Fruit fly (Drosophila melanogaster) whole organism, embryonic: ENCODE results near the gene hkb.

Experiments used
- Atf-2 ChIP-seq: fragments of 200-800 bp; sonication (Bioruptor generic); optimal IDR thresholded peaks from 2 replicates; lab custom pipeline; 2016; ENCODE audit warnings: missing biosample characterization, missing genetic modification characterization
- CG11398 ChIP-seq: fragments of 200-800 bp; sonication (Bioruptor generic); optimal IDR thresholded peaks from 2 replicates; lab custom pipeline; 2016; ENCODE audit warnings: missing biosample characterization, missing genetic modification characterization
- CG11456 ChIP-seq: fragments of 200-800 bp; sonication (Bioruptor generic); IDR thresholded peaks from 3 replicates; pipeline ENCODE4 v1.3.6; 2022; ENCODE audit warnings: missing biosample characterization, missing genetic modification characterization
- CG11695 ChIP-seq: fragments of 200-800 bp; sonication (Bioruptor generic); IDR thresholded peaks from 3 replicates; pipeline ENCODE4 v1.3.6; 2022; ENCODE audit warnings: missing biosample characterization, missing genetic modification characterization
- CG14667 ChIP-seq: fragments of 200-800 bp; sonication (Bioruptor generic); IDR thresholded peaks from 2 replicates; pipeline ENCODE4 v1.3.6; 2022; ENCODE audit warnings: missing biosample characterization, missing genetic modification characterization
- CG15601 ChIP-seq: fragments of 200-800 bp; sonication (Bioruptor generic); optimal IDR thresholded peaks from 3 replicates; lab custom pipeline; 2019; ENCODE audit warnings: missing biosample characterization, mild to moderate bottlenecking, missing genetic modification characterization, moderate library complexity
- CG1647 ChIP-seq: fragments of 200-800 bp; sonication (Bioruptor generic); optimal IDR thresholded peaks from 3 replicates; lab custom pipeline; 2016; ENCODE audit warnings: missing biosample characterization, missing genetic modification characterization
- CG16779 ChIP-seq: fragments of 200-800 bp; sonication (Bioruptor generic); IDR thresholded peaks from 2 replicates; pipeline ENCODE4 v1.3.6; 2022; ENCODE audit warnings: missing biosample characterization, missing genetic modification characterization
- CG17568 ChIP-seq: fragments of 200-800 bp; sonication (Bioruptor generic); optimal IDR thresholded peaks from 2 replicates; lab custom pipeline; 2018; ENCODE audit warnings: missing biosample characterization, mild to moderate bottlenecking, missing genetic modification characterization, moderate library complexity
- CG32767 ChIP-seq: fragments of 200-800 bp; sonication (Bioruptor generic); IDR thresholded peaks from 2 replicates; pipeline ENCODE4 v1.3.6; 2022; ENCODE audit warnings: missing biosample characterization, missing genetic modification characterization
- CG6654 ChIP-seq: fragments of 200-800 bp; sonication (Bioruptor generic); optimal IDR thresholded peaks from 2 replicates; lab custom pipeline; 2017; ENCODE audit warnings: missing biosample characterization, mild to moderate bottlenecking, missing genetic modification characterization
- CG7556 ChIP-seq: fragments of 200-800 bp; sonication (Bioruptor generic); optimal IDR thresholded peaks from 2 replicates; lab custom pipeline; 2017; ENCODE audit warnings: missing biosample characterization, mild to moderate bottlenecking, missing genetic modification characterization
- CG7745 ChIP-seq: fragments of 200-800 bp; sonication (Bioruptor generic); optimal IDR thresholded peaks from 2 replicates; lab custom pipeline; 2018; ENCODE audit warnings: missing biosample characterization, mild to moderate bottlenecking, missing genetic modification characterization, moderate library complexity
- Fer3 ChIP-seq: fragments of 200-800 bp; sonication (Bioruptor generic); optimal IDR thresholded peaks from 2 replicates; lab custom pipeline; 2018; ENCODE audit warnings: missing biosample characterization, mild to moderate bottlenecking, missing genetic modification characterization, moderate library complexity
- Hand ChIP-seq: fragments of 200-800 bp; sonication (Bioruptor generic); optimal IDR thresholded peaks from 2 replicates; lab custom pipeline; 2017; ENCODE audit warnings: mild to moderate bottlenecking, missing biosample characterization, missing genetic modification reagents, missing genetic modification characterization
- Hsf ChIP-seq: fragments of 200-800 bp; sonication (Bioruptor generic); optimal IDR thresholded peaks from 3 replicates; lab custom pipeline; 2016; ENCODE audit warnings: missing biosample characterization, missing genetic modification characterization
- MBD-R2 ChIP-seq: fragments of 200-800 bp; sonication (Bioruptor generic); IDR thresholded peaks from 2 replicates; pipeline ENCODE4 v1.3.6; 2022; ENCODE audit warnings: missing biosample characterization, missing genetic modification characterization
- Nf-YA ChIP-seq: fragments of 200-800 bp; sonication (Bioruptor generic); IDR thresholded peaks from 2 replicates; pipeline ENCODE4 v1.3.6; 2022; ENCODE audit warnings: missing biosample characterization, missing genetic modification characterization
- Oaz ChIP-seq: fragments of 200-800 bp; sonication (Bioruptor generic); IDR thresholded peaks from 2 replicates; pipeline ENCODE4 v1.3.6; 2022; ENCODE audit warnings: missing biosample characterization, missing genetic modification characterization
- Rfx ChIP-seq: fragments of 200-800 bp; sonication (Bioruptor generic); IDR thresholded peaks from 2 replicates; pipeline ENCODE4 v1.3.6; 2022; ENCODE audit warnings: missing biosample characterization, missing genetic modification characterization
- Sry-δ ChIP-seq: fragments of 200-800 bp; sonication (Bioruptor generic); optimal IDR thresholded peaks from 2 replicates; lab custom pipeline; 2016; ENCODE audit warnings: missing biosample characterization, missing genetic modification characterization
- YL-1 ChIP-seq: fragments of 200-800 bp; sonication (Bioruptor generic); optimal IDR thresholded peaks from 3 replicates; lab custom pipeline; 2017; ENCODE audit warnings: missing biosample characterization, mild to moderate bottlenecking, missing genetic modification characterization
- amos ChIP-seq: fragments of 200-800 bp; sonication (Bioruptor generic); IDR thresholded peaks from 2 replicates; pipeline ENCODE4 v1.3.6; 2022; ENCODE audit warnings: missing biosample characterization, missing genetic modification characterization; ENCODE audit not compliant: partially characterized antibody
- ara ChIP-seq: fragments of 200-800 bp; sonication (Bioruptor generic); IDR thresholded peaks from 2 replicates; pipeline ENCODE4 v1.3.6; 2022; ENCODE audit warnings: missing biosample characterization, missing genetic modification characterization
- chif ChIP-seq, 2 experiments: fragments of 200-800 bp; sonication (Bioruptor generic); optimal IDR thresholded peaks; 3 replicates each; lab custom pipeline; 2016; ENCODE audit warnings: missing biosample characterization in 2 of 2, missing genetic modification characterization in 2 of 2
- croc ChIP-seq: fragments of 200-800 bp; sonication (Bioruptor generic); conservative IDR thresholded peaks from 3 replicates; pipeline ENCODE4 v1.3.6; 2022; ENCODE audit warnings: missing biosample characterization, missing genetic modification characterization
- danr ChIP-seq: fragments of 200-800 bp; sonication (Bioruptor generic); IDR thresholded peaks from 2 replicates; pipeline ENCODE4 v1.3.6; 2022; ENCODE audit warnings: missing biosample characterization, missing genetic modification characterization
- dati ChIP-seq: fragments of 200-800 bp; sonication (Bioruptor generic); IDR thresholded peaks from 2 replicates; pipeline ENCODE4 v1.3.6; 2022; ENCODE audit warnings: missing biosample characterization, missing genetic modification characterization
- dmrt11E ChIP-seq: fragments of 200-800 bp; sonication (Bioruptor generic); optimal IDR thresholded peaks from 3 replicates; lab custom pipeline; 2018; ENCODE audit warnings: missing biosample characterization, mild to moderate bottlenecking, missing genetic modification characterization, moderate library complexity
- ewg ChIP-seq: fragments of 200-800 bp; sonication (Bioruptor generic); optimal IDR thresholded peaks from 3 replicates; lab custom pipeline; 2017; ENCODE audit warnings: mild to moderate bottlenecking, missing biosample characterization, missing genetic modification reagents, missing genetic modification characterization
- ftz-f1 ChIP-seq: fragments of 200-800 bp; sonication (Bioruptor generic); optimal IDR thresholded peaks from 2 replicates; lab custom pipeline; 2016; ENCODE audit warnings: missing biosample characterization, missing genetic modification characterization
- hth ChIP-seq: fragments of >200 bp; optimal IDR thresholded peaks from 2 replicates; lab custom pipeline; 2017; ENCODE audit warnings: inconsistent platforms
- inv ChIP-seq: fragments of 200-800 bp; sonication (Bioruptor generic); IDR thresholded peaks from 2 replicates; pipeline ENCODE4 v1.3.6; 2022; ENCODE audit warnings: missing biosample characterization, missing genetic modification characterization; ENCODE audit not compliant: partially characterized antibody
- jing ChIP-seq: fragments of 200-800 bp; sonication (Bioruptor generic); optimal IDR thresholded peaks from 2 replicates; lab custom pipeline; 2018; ENCODE audit warnings: missing biosample characterization, mild to moderate bottlenecking, missing genetic modification characterization
- mld ChIP-seq: fragments of 200-800 bp; sonication (Bioruptor generic); IDR thresholded peaks from 3 replicates; pipeline ENCODE4 v1.3.6; 2022; ENCODE audit warnings: missing biosample characterization, missing genetic modification characterization; ENCODE audit not compliant: partially characterized antibody
- nerfin-2 ChIP-seq: fragments of 200-800 bp; sonication (Bioruptor generic); IDR thresholded peaks from 2 replicates; pipeline ENCODE4 v1.3.6; 2022; ENCODE audit warnings: missing biosample characterization, missing genetic modification characterization; ENCODE audit not compliant: partially characterized antibody
- nom ChIP-seq: fragments of 200-800 bp; sonication (Bioruptor generic); optimal IDR thresholded peaks from 2 replicates; lab custom pipeline; 2017; ENCODE audit warnings: missing biosample characterization, missing genetic modification characterization, mild to moderate bottlenecking, moderate library complexity, missing genetic modification reagents
- odd ChIP-seq: fragments of 200-800 bp; sonication (Bioruptor generic); optimal IDR thresholded peaks from 2 replicates; lab custom pipeline; 2017; ENCODE audit warnings: missing biosample characterization, mild to moderate bottlenecking, missing genetic modification characterization
- otp ChIP-seq: fragments of 200-800 bp; sonication (Bioruptor generic); IDR thresholded peaks from 3 replicates; pipeline ENCODE4, ENCODE4 v1.3.6; 2022; ENCODE audit warnings: missing biosample characterization, missing genetic modification characterization
- pfk ChIP-seq: fragments of 200-800 bp; sonication (Bioruptor generic); optimal IDR thresholded peaks from 2 replicates; lab custom pipeline; 2018; ENCODE audit warnings: missing biosample characterization, mild to moderate bottlenecking, missing genetic modification characterization, moderate library complexity
- pita ChIP-seq: fragments of 200-800 bp; sonication (Bioruptor generic); optimal IDR thresholded peaks from 2 replicates; lab custom pipeline; 2017; ENCODE audit warnings: missing biosample characterization, mild to moderate bottlenecking, missing genetic modification characterization
- psq ChIP-seq: fragments of 200-800 bp; sonication (Bioruptor generic); optimal IDR thresholded peaks from 2 replicates; lab custom pipeline; 2017; ENCODE audit warnings: missing biosample characterization, missing genetic modification characterization
- row ChIP-seq: fragments of 200-800 bp; sonication (Bioruptor generic); IDR thresholded peaks from 3 replicates; pipeline ENCODE4 v1.3.6; 2022; ENCODE audit warnings: missing biosample characterization, missing genetic modification characterization
- run ChIP-seq: fragments of 200-800 bp; sonication (Bioruptor generic); optimal IDR thresholded peaks from 3 replicates; lab custom pipeline; 2018; ENCODE audit warnings: missing biosample characterization, mild to moderate bottlenecking, missing genetic modification characterization
- sens-2 ChIP-seq: fragments of 200-800 bp; sonication (Bioruptor generic); IDR thresholded peaks from 2 replicates; pipeline ENCODE4 v1.3.6; 2022; ENCODE audit warnings: missing biosample characterization, missing genetic modification characterization
- stc ChIP-seq: fragments of 200-800 bp; sonication (Bioruptor generic); IDR thresholded peaks from 2 replicates; pipeline ENCODE4 v1.3.6; 2022; ENCODE audit warnings: missing biosample characterization, missing genetic modification characterization
- tap ChIP-seq: fragments of 200-800 bp; optimal IDR thresholded peaks from 3 replicates; lab custom pipeline; 2019; ENCODE audit warnings: missing biosample characterization, mild to moderate bottlenecking, missing genetic modification characterization, moderate library complexity
- tup ChIP-seq: fragments of 200-800 bp; sonication (Bioruptor generic); optimal IDR thresholded peaks from 2 replicates; lab custom pipeline; 2016; ENCODE audit warnings: missing biosample characterization, mild to moderate bottlenecking, missing genetic modification characterization, moderate library complexity
- twi ChIP-seq: fragments of 200-800 bp; optimal IDR thresholded peaks from 2 replicates; lab custom pipeline; 2019; ENCODE audit warnings: missing biosample characterization, mild to moderate bottlenecking, missing genetic modification characterization, moderate library complexity
- usp ChIP-seq: fragments of >200 bp; optimal IDR thresholded peaks from 2 replicates; lab custom pipeline; 2017; ENCODE audit warnings: missing biosample characterization, missing genetic modification characterization
- vfl ChIP-seq: fragments of 200-800 bp; sonication (Bioruptor generic); optimal IDR thresholded peaks from 2 replicates; lab custom pipeline; 2016; ENCODE audit warnings: missing biosample characterization, missing genetic modification characterization

hkb gene

DNA sequence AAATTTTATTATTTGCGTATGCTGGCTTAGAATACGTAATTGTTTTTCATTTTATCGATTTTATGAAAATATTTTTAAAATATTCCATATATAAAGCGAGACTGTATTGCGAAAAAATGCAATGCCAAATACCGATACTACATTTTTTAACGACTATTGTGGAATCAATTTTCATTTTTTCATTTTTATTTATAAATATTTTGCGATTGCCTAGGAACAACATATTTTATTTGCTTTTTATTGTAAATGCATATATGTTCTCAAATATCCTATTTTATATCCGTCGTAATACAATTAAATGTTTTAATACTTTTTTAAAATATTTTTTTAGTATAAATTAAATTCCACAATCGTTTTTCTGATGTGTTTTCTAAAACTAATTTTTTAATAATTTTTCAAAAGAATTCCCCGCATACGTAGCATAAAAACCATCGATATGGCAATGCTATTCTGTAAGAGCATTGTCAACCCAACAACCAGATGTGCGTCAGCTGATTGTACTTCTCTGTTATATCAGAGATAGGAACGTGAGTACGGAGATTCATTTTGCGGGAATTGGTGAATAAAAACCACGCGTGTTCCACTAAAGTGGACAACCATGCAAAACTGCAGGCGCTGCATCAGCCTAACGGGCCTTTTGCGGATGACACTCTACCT, 35.3 kb downstream of the hkb start, which contains the start of gene Suv3 (continued):
- TF ChIP-seq Sry-δ (GFP tag; lab: Kevin White, UChicago) (no peak), row (GFP tag; lab: Robert Waterston, UW) (peak; percentile 50), amos (no peak), otp (GFP tag; lab: Robert Waterston, UW) (no peak), tup (GFP tag; lab: Kevin White, UChicago) (no peak), YL-1 (GFP tag; lab: Kevin White, UChicago) (peak; percentile 47), CG15601 (tag; lab: Kevin White, UChicago) (peak; percentile 8), ewg (GFP tag; lab: Kevin White, UChicago) (no peak), CG6654 (no peak), croc (GFP tag; lab: Robert Waterston, UW) (no peak), Fer3 (tag; lab: Kevin White, UChicago) (peak; percentile 61), CG7745 (tag; lab: Kevin White, UChicago) (no peak), CG16779 (no peak), pfk (GFP tag; lab: Kevin White, UChicago) (peak; percentile 17), usp (GFP tag; lab: Kevin White, UChicago) (no peak), CG11695 (no peak; the same call in 2 of the 3 replicates), inv (GFP tag; lab: Robert Waterston, UW) (no peak), CG1647 (GFP tag; lab: Kevin White, UChicago) (no peak), Hand (GFP tag; lab: Kevin White, UChicago) (no peak), nom (GFP tag; lab: Kevin White, UChicago) (no peak), Nf-YA (no peak), chif (GFP tag; optimal IDR thresholded peaks at IDR 0.05; lab: Kevin White, UChicago) (no peak), stc (GFP tag; lab: Robert Waterston, UW) (0 out of 2 replicates have a peak, but pooled peaks have one; percentile 25), dati (GFP tag; lab: Robert Waterston, UW) (no peak), CG7556 (peak; percentile 26), pita (GFP tag; lab: Kevin White, UChicago) (no peak), MBD-R2 (peak; percentile 79), run (tag; lab: Kevin White, UChicago) (no peak), vfl (GFP tag; lab: Kevin White, UChicago) (no peak), nerfin-2 (GFP tag; lab: Robert Waterston, UW) (no peak), CG17568 (no peak), CG11398 (no peak), tap (tag; lab: Kevin White, UChicago) (no peak), mld (GFP tag; lab: Robert Waterston, UW) (no peak), odd (GFP tag; lab: Kevin White, UChicago) (no peak), jing (no peak), CG11456 (no peak), CG32767 (GFP tag; lab: Robert Waterston, UW) (no peak), Rfx (GFP tag; lab: Robert Waterston, UW) (peak; percentile 62; the same call in 1 of the 2 replicates), twi (peak; percentile 64), ftz-f1 (GFP tag; lab: Kevin White, UChicago) (no peak), danr (GFP tag; lab: Robert Waterston, UW) (no peak), CG14667 (GFP tag; lab: Robert Waterston, UW) (no peak), psq (GFP tag; lab: Kevin White, UChicago) (peak; percentile 8), dmrt11E (tag; lab: Kevin White, UChicago) (peak; percentile 45), sens-2 (GFP tag; lab: Robert Waterston, UW) (no peak), ara (GFP tag; lab: Robert Waterston, UW) (no peak), hth (lab: Kevin White, UChicago) (no peak), Oaz (GFP tag; lab: Robert Waterston, UW) (no peak), Hsf (no peak), Atf-2 (GFP tag; lab: Kevin White, UChicago) (no peak)
- TF ChIP-seq, all 482 proteins: peak for 124
